Worm (Caenorhabditis elegans) whole organism, L1 larva: Measurements from ENCODE around the gene gldi-3.

Source experiments
- C04F5.9 ChIP-seq: sonication (generic microtip); optimal IDR thresholded peaks from 2 replicates; lab custom pipeline; 2016; ENCODE audit warnings: missing genetic modification characterization, missing compliant biosample characterization
- C16A3.4 ChIP-seq: fragments of 150-350 bp; optimal IDR thresholded peaks from 2 replicates; lab custom pipeline; 2014; ENCODE audit warnings: missing biosample characterization, missing genetic modification characterization
- C34B4.2 ChIP-seq: sonication (generic microtip); optimal IDR thresholded peaks from 2 replicates; lab custom pipeline; 2017; ENCODE audit warnings: mild to moderate bottlenecking, missing genetic modification characterization, missing compliant biosample characterization
- F16B12.6 ChIP-seq: fragments of 150-350 bp; optimal IDR thresholded peaks from 2 replicates; lab custom pipeline; 2014; ENCODE audit warnings: missing biosample characterization, missing genetic modification characterization
- Y116A8C.19 ChIP-seq: sonication (generic microtip); optimal IDR thresholded peaks from 2 replicates; lab custom pipeline; 2016; ENCODE audit warnings: missing compliant biosample characterization, missing genetic modification characterization, borderline replicate concordance
- alr-1 ChIP-seq: fragments of 200-800 bp; sonication (Bioruptor generic); optimal IDR thresholded peaks from 2 replicates; lab custom pipeline; 2018; ENCODE audit warnings: borderline replicate concordance, mild to moderate bottlenecking, missing genetic modification characterization, missing compliant biosample characterization
- aly-2 ChIP-seq: fragments of 150-350 bp; optimal IDR thresholded peaks from 2 replicates; lab custom pipeline; 2014; ENCODE audit warnings: missing biosample characterization, missing genetic modification characterization
- ama-1 ChIP-seq: fragments of 150-350 bp; optimal IDR thresholded peaks from 2 replicates; lab custom pipeline; 2014
- blmp-1 ChIP-seq: fragments of 150-350 bp; optimal IDR thresholded peaks from 2 replicates; lab custom pipeline; 2014; ENCODE audit warnings: missing biosample characterization, missing genetic modification characterization
- ceh-63 ChIP-seq: fragments of 200-800 bp; sonication (Bioruptor generic); optimal IDR thresholded peaks from 2 replicates; lab custom pipeline; 2018; ENCODE audit warnings: mild to moderate bottlenecking, missing genetic modification characterization, missing compliant biosample characterization
- ceh-90 ChIP-seq: sonication (generic microtip); optimal IDR thresholded peaks from 2 replicates; lab custom pipeline; 2016; ENCODE audit warnings: missing genetic modification characterization, missing compliant biosample characterization
- dpl-1 ChIP-seq, 3 experiments: fragments of 150-350 bp in 2 of 3; sonication (generic microtip) in 1 of 3; optimal IDR thresholded peaks; 2 replicates each; lab custom pipeline; 2014 to 2017; ENCODE audit warnings: missing biosample characterization in 3 of 3, missing genetic modification characterization in 3 of 3, missing genetic modification reagents in 3 of 3
- dsc-1 ChIP-seq: sonication (generic microtip); optimal IDR thresholded peaks from 2 replicates; lab custom pipeline; 2016; ENCODE audit warnings: mild to moderate bottlenecking, missing genetic modification characterization, missing compliant biosample characterization
- ets-5 ChIP-seq: fragments of 200-800 bp; sonication (Bioruptor generic); IDR thresholded peaks from 2 replicates; pipeline ENCODE4 v1.3.6; 2022; ENCODE audit warnings: missing genetic modification characterization, missing compliant biosample characterization
- fkh-10 ChIP-seq: sonication (generic microtip); optimal IDR thresholded peaks from 2 replicates; lab custom pipeline; 2017; ENCODE audit warnings: missing biosample characterization, missing genetic modification reagents, missing genetic modification characterization
- fkh-4 ChIP-seq: sonication (generic microtip); optimal IDR thresholded peaks from 2 replicates; lab custom pipeline; 2016; ENCODE audit warnings: missing compliant biosample characterization, missing genetic modification characterization, borderline replicate concordance
- grh-1 ChIP-seq: fragments of 200-800 bp; sonication (Bioruptor generic); IDR thresholded peaks from 2 replicates; pipeline ENCODE4 v1.3.6; 2022; ENCODE audit warnings: missing genetic modification reagents, missing genetic modification characterization, missing compliant biosample characterization
- hlh-4 ChIP-seq: sonication (generic microtip); optimal IDR thresholded peaks from 2 replicates; lab custom pipeline; 2016; ENCODE audit warnings: mild to moderate bottlenecking, missing genetic modification characterization, missing compliant biosample characterization
- hpl-2 ChIP-seq: fragments of 150-350 bp; optimal IDR thresholded peaks from 2 replicates; lab custom pipeline; 2014; ENCODE audit warnings: missing biosample characterization, missing genetic modification reagents, missing genetic modification characterization
- lin-13 ChIP-seq: fragments of 150-350 bp; optimal IDR thresholded peaks from 2 replicates; lab custom pipeline; 2014; ENCODE audit warnings: missing biosample characterization, missing genetic modification reagents, missing genetic modification characterization
- lin-14 ChIP-seq: fragments of 200-800 bp; sonication (Bioruptor generic); optimal IDR thresholded peaks from 2 replicates; lab custom pipeline; 2018; ENCODE audit warnings: mild to moderate bottlenecking, missing genetic modification characterization, moderate library complexity, missing compliant biosample characterization
- lin-15B ChIP-seq: fragments of 150-350 bp; sonication (generic microtip); optimal IDR thresholded peaks from 3 replicates; lab custom pipeline; 2014; ENCODE audit warnings: missing biosample characterization, missing genetic modification characterization
- lin-35 ChIP-seq, 2 experiments: fragments of 150-350 bp; optimal IDR thresholded peaks; 2 replicates each; lab custom pipeline; 2014; ENCODE audit warnings: missing biosample characterization in 2 of 2, missing genetic modification characterization in 2 of 2, missing genetic modification reagents in 2 of 2
- lin-39 ChIP-seq: fragments of 150-350 bp; optimal IDR thresholded peaks from 2 replicates; lab custom pipeline; 2014; ENCODE audit warnings: missing biosample characterization, missing genetic modification reagents, missing genetic modification characterization
- lsy-2 ChIP-seq, 2 experiments: fragments of 150-350 bp; optimal IDR thresholded peaks; 2 replicates each; lab custom pipeline; 2014; ENCODE audit warnings: missing biosample characterization in 2 of 2, missing genetic modification characterization in 2 of 2
- mdl-1 ChIP-seq, 2 experiments: fragments of 150-350 bp; optimal IDR thresholded peaks; 2 replicates each; lab custom pipeline; 2014 to 2017; ENCODE audit warnings: missing biosample characterization in 2 of 2, missing genetic modification characterization in 2 of 2, inconsistent platforms in 1 of 2
- nhr-12 ChIP-seq: sonication (generic microtip); optimal IDR thresholded peaks from 2 replicates; lab custom pipeline; 2017; ENCODE audit warnings: missing biosample characterization, missing genetic modification characterization
- nhr-237 ChIP-seq: fragments of 150-350 bp; optimal IDR thresholded peaks from 2 replicates; lab custom pipeline; 2014; ENCODE audit warnings: missing biosample characterization, missing genetic modification characterization
- nhr-28 ChIP-seq: fragments of 150-350 bp; optimal IDR thresholded peaks from 2 replicates; lab custom pipeline; 2014; ENCODE audit warnings: missing biosample characterization, missing genetic modification characterization
- nhr-47 ChIP-seq: sonication (generic microtip); optimal IDR thresholded peaks from 2 replicates; lab custom pipeline; 2016; ENCODE audit warnings: mild to moderate bottlenecking, missing genetic modification characterization, moderate library complexity, missing compliant biosample characterization
- nhr-71 ChIP-seq: sonication (generic microtip); optimal IDR thresholded peaks from 2 replicates; lab custom pipeline; 2016; ENCODE audit warnings: mild to moderate bottlenecking, missing genetic modification characterization, moderate library complexity, missing compliant biosample characterization
- nhr-76 ChIP-seq: sonication (generic microtip); optimal IDR thresholded peaks from 2 replicates; lab custom pipeline; 2017; ENCODE audit warnings: missing biosample characterization, missing genetic modification characterization
- nhr-84 ChIP-seq: sonication (generic microtip); optimal IDR thresholded peaks from 2 replicates; lab custom pipeline; 2017; ENCODE audit warnings: missing biosample characterization, missing genetic modification characterization
- nhr-90 ChIP-seq: sonication (generic microtip); optimal IDR thresholded peaks from 2 replicates; lab custom pipeline; 2016; ENCODE audit warnings: mild to moderate bottlenecking, missing genetic modification characterization, missing compliant biosample characterization; ENCODE audit not compliant: poor library complexity
- pag-3 ChIP-seq: sonication (generic microtip); optimal IDR thresholded peaks from 2 replicates; lab custom pipeline; 2017; ENCODE audit warnings: missing genetic modification characterization, mild to moderate bottlenecking, missing compliant biosample characterization, antibody characterized with exemption, borderline replicate concordance; ENCODE audit not compliant: insufficient read depth
- rnt-1 ChIP-seq: sonication (generic microtip); optimal IDR thresholded peaks from 2 replicates; lab custom pipeline; 2016; ENCODE audit warnings: mild to moderate bottlenecking, missing genetic modification characterization, moderate library complexity, missing compliant biosample characterization
- snu-23 ChIP-seq: sonication (generic microtip); optimal IDR thresholded peaks from 2 replicates; lab custom pipeline; 2016; ENCODE audit warnings: missing genetic modification characterization, missing compliant biosample characterization
- sox-4 ChIP-seq: sonication (generic microtip); optimal IDR thresholded peaks from 2 replicates; lab custom pipeline; 2016; ENCODE audit warnings: missing genetic modification characterization, missing compliant biosample characterization
- sptf-1 ChIP-seq: fragments of 150-350 bp; optimal IDR thresholded peaks from 2 replicates; lab custom pipeline; 2014; ENCODE audit warnings: missing biosample characterization, missing genetic modification characterization
- sup-37 ChIP-seq: fragments of 200-800 bp; sonication (Bioruptor generic); optimal IDR thresholded peaks from 2 replicates; lab custom pipeline; 2018; ENCODE audit warnings: mild to moderate bottlenecking, missing genetic modification characterization, missing compliant biosample characterization
- swsn-7 ChIP-seq: sonication (generic microtip); optimal IDR thresholded peaks from 2 replicates; lab custom pipeline; 2016; ENCODE audit warnings: missing genetic modification characterization, missing compliant biosample characterization
- tbx-2 ChIP-seq: sonication (generic microtip); optimal IDR thresholded peaks from 2 replicates; lab custom pipeline; 2016; ENCODE audit warnings: missing genetic modification characterization, missing compliant biosample characterization
- unc-130 ChIP-seq: fragments of 150-350 bp; optimal IDR thresholded peaks from 2 replicates; lab custom pipeline; 2017; ENCODE audit warnings: missing biosample characterization, missing genetic modification characterization, inconsistent platforms
- unc-30 ChIP-seq: sonication (generic microtip); optimal IDR thresholded peaks from 2 replicates; lab custom pipeline; 2017; ENCODE audit warnings: missing biosample characterization, missing genetic modification characterization
- unc-62 ChIP-seq: fragments of 150-350 bp; optimal IDR thresholded peaks from 2 replicates; lab custom pipeline; 2014; ENCODE audit warnings: missing biosample characterization, missing genetic modification reagents, missing genetic modification characterization
- unc-86 ChIP-seq: sonication (generic microtip); optimal IDR thresholded peaks from 2 replicates; lab custom pipeline; 2016; ENCODE audit warnings: missing genetic modification characterization, missing compliant biosample characterization
- unc-98 ChIP-seq: fragments of 200-800 bp; sonication (Bioruptor generic); IDR thresholded peaks from 2 replicates; pipeline ENCODE4 v1.3.6; 2022; ENCODE audit warnings: missing genetic modification characterization, missing compliant biosample characterization
- zag-1 ChIP-seq: fragments of 150-350 bp; optimal IDR thresholded peaks from 2 replicates; lab custom pipeline; 2014; ENCODE audit warnings: missing biosample characterization, missing genetic modification characterization
- zip-4 ChIP-seq: fragments of 200-800 bp; sonication (Bioruptor generic); optimal IDR thresholded peaks from 2 replicates; lab custom pipeline; 2018; ENCODE audit warnings: mild to moderate bottlenecking, missing genetic modification characterization, moderate library complexity, missing compliant biosample characterization
- ztf-11 ChIP-seq, 2 experiments: sonication (generic microtip); optimal IDR thresholded peaks; 2 replicates each; lab custom pipeline; 2016 to 2017; ENCODE audit warnings: missing genetic modification characterization in 2 of 2, missing biosample characterization in 1 of 2, missing compliant biosample characterization in 1 of 2
- ztf-4 ChIP-seq: fragments of 150-350 bp; optimal IDR thresholded peaks from 2 replicates; lab custom pipeline; 2014; ENCODE audit warnings: missing biosample characterization, missing genetic modification characterization

gldi-3 gene

DNA sequence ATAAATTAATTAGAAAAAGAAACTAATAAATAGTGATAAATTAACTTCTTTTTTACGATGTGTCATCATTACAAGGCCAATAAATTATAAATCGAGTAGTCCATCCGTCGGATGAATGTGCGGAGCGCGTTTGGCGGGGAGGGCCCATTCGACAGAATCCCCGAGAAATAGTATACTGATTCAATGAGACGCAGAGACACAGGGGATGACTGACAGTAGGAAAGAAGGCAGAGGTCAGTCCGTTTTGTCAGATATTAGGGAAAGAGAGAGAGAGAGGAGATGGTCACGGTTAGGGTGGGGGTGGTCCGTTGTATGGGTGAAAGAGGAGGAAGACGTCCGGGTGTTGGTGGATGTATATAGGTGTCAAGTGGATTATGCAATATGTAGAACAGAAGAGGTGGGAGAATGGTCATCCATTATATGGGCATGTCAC, 28.7 kb upstream of the gldi-3 start:
- peak in 1 of 2 experiments; percentile 6 for TF ChIP-seq ztf-11 (tag; optimal IDR thresholded peaks at IDR 0.05; lab: Kevin White, UChicago)
- no peak for TF ChIP-seq unc-62 (GFP tag; lab: Kevin White, UChicago)
- TF ChIP-seq rnt-1 (tag; lab: Kevin White, UChicago) = peak; percentile 37
- TF ChIP-seq ama-1 (lab: Kevin White, UChicago) = no peak
- peak; percentile 22 for TF ChIP-seq lin-14 (GFP tag; lab: Kevin White, UChicago)

ce11 chrII:9306835-9307234, 26.9 kb upstream of the gldi-3 start:
- TF ChIP-seq lin-35 (GFP tag; optimal IDR thresholded peaks at IDR 0.05; lab: Kevin White, UChicago) (no peak), grh-1 (no peak), unc-98 (GFP tag; lab: Robert Waterston, UW) (no peak), fkh-10 (GFP tag; lab: Kevin White, UChicago) (no peak), fkh-4 (tag; lab: Kevin White, UChicago) (peak; percentile 9), lin-14 (GFP tag; lab: Kevin White, UChicago) (peak; percentile 78), unc-86 (tag; lab: Kevin White, UChicago) (no peak), dpl-1 (GFP tag; optimal IDR thresholded peaks at IDR 0.05; lab: Kevin White, UChicago) (no peak), sup-37 (GFP tag; lab: Kevin White, UChicago) (no peak), rnt-1 (tag; lab: Kevin White, UChicago) (peak; percentile 70), tbx-2 (tag; lab: Kevin White, UChicago) (no peak), ztf-4 (no peak), nhr-12 (tag; lab: Kevin White, UChicago) (no peak), nhr-71 (tag; lab: Kevin White, UChicago) (peak; percentile 47), swsn-7 (no peak), C16A3.4 (tag; lab: Kevin White, UChicago) (no peak), zip-4 (no peak), snu-23 (GFP tag; lab: Kevin White, UChicago) (no peak), aly-2 (tag; lab: Kevin White, UChicago) (no peak), unc-30 (tag; lab: Kevin White, UChicago) (no peak), lin-13 (GFP tag; lab: Kevin White, UChicago) (no peak), nhr-90 (tag; lab: Kevin White, UChicago) (no peak), Y116A8C.19 (tag; lab: Kevin White, UChicago) (no peak), sox-4 (tag; lab: Kevin White, UChicago) (no peak), nhr-237 (tag; lab: Kevin White, UChicago) (no peak), C34B4.2 (tag; lab: Kevin White, UChicago) (no peak), ets-5 (GFP tag; lab: Robert Waterston, UW) (no peak), lsy-2 (tag; optimal IDR thresholded peaks at IDR 0.05; lab: Kevin White, UChicago) (peak in 1 of 2 experiments; percentile 27), hpl-2 (GFP tag; lab: Kevin White, UChicago) (no peak), alr-1 (tag; lab: Kevin White, UChicago) (no peak), hlh-4 (tag; lab: Kevin White, UChicago) (no peak), sptf-1 (tag; lab: Kevin White, UChicago) (no peak), nhr-28 (tag; lab: Kevin White, UChicago) (no peak), dsc-1 (peak; percentile 66), ceh-63 (GFP tag; lab: Kevin White, UChicago) (no peak), nhr-84 (tag; lab: Kevin White, UChicago) (no peak), unc-130 (tag; lab: Kevin White, UChicago) (peak; percentile 42), nhr-47 (tag; lab: Kevin White, UChicago) (no peak), mdl-1 (tag; optimal IDR thresholded peaks at IDR 0.05; lab: Kevin White, UChicago) (no peak), lin-15B (tag; lab: Kevin White, UChicago) (no peak), C04F5.9 (tag; lab: Kevin White, UChicago) (no peak), ceh-90 (no peak), blmp-1 (no peak), nhr-76 (tag; lab: Kevin White, UChicago) (no peak), lin-39 (tag; lab: Kevin White, UChicago) (peak; percentile 60), zag-1 (tag; lab: Kevin White, UChicago) (no peak), ama-1 (lab: Kevin White, UChicago) (no peak), F16B12.6 (tag; lab: Kevin White, UChicago) (no peak), pag-3 (tag; lab: Kevin White, UChicago) (no peak)
